Worm (Caenorhabditis elegans): ENCODE measurements around the gene ttr-57.

The ttr-57 gene

DNA sequence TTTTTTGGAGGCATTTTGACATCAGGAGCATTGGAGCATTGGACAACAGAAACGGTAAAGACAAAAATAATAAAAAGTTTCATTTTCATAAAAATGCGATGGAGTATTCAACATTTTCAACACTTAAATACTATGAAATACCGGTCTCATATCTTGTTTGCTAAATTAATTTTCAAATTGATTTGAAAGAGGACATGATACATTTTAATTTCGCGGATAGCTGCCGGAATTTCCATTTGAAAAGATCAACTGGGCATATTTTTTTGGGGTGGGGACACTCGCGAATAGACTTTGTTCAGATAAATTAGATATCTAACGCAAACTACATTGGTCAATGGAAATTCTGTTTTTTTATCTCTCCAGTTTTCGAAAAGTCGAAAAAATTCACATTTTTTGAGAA, 10.2 kb upstream of the ttr-57 start, which contains the start of gene F26F2.10:
Gene F26F2.10 (minus strand): TSS at position 101 of the 400 bp plus-strand sequence.
- no peak for TF ChIP-seq nhr-21 (tag; optimal IDR thresholded peaks at IDR 0.05)
- no peak for TF ChIP-seq fos-1 (tag; optimal IDR thresholded peaks at IDR 0.05)
- TF ChIP-seq ztf-4 (tag; optimal IDR thresholded peaks at IDR 0.05), result no peak
- TF ChIP-seq nhr-129 (tag; optimal IDR thresholded peaks at IDR 0.05), result no peak
- no peak for TF ChIP-seq zag-1 (tag; optimal IDR thresholded peaks at IDR 0.05)
- TF ChIP-seq nhr-25 (tag; optimal IDR thresholded peaks at IDR 0.05), result no peak
- no peak for TF ChIP-seq lin-11 (tag; optimal IDR thresholded peaks at IDR 0.05)
- no peak for TF ChIP-seq alr-1 (tag; optimal IDR thresholded peaks at IDR 0.05)
- TF ChIP-seq peb-1 (tag; optimal IDR thresholded peaks at IDR 0.05), result no peak
- TF ChIP-seq unc-62 (GFP tag; optimal IDR thresholded peaks at IDR 0.05), result no peak
- no peak for TF ChIP-seq aly-2 (tag; optimal IDR thresholded peaks at IDR 0.05)
- no peak for TF ChIP-seq elt-1 (tag; optimal IDR thresholded peaks at IDR 0.05)

DNA sequence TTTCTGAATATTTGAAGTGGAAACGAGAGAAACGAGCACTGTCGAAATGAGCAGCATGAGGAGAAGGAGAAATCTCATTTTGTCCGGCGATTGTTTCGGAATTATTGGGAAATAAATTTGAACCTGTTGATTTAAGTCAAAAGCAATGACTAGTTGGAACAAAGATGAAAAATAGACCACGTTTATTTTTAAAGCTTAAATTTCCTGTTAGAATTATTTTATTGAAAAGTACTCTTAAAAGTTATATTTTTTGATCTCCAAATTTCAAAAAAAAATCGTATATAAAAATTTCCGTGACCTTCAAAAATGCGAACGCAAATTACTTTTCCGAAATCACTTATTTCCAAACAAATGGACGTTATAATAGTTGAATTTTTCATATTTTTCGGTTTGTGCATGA, 9.3 kb upstream of the ttr-57 start, which contains the start of gene F26F2.11:
Gene F26F2.11 (minus strand): TSS at position 101 of the 400 bp plus-strand sequence.
- TF ChIP-seq nhr-77 (tag; optimal IDR thresholded peaks at IDR 0.05) (no peak), ama-1 (optimal IDR thresholded peaks at IDR 0.05) (no peak), crh-2 (tag; optimal IDR thresholded peaks at IDR 0.05) (no peak), Y55F3AM.14 (GFP tag; optimal IDR thresholded peaks at IDR 0.05) (no peak), C34F6.9 (tag; optimal IDR thresholded peaks at IDR 0.05) (no peak)

DNA sequence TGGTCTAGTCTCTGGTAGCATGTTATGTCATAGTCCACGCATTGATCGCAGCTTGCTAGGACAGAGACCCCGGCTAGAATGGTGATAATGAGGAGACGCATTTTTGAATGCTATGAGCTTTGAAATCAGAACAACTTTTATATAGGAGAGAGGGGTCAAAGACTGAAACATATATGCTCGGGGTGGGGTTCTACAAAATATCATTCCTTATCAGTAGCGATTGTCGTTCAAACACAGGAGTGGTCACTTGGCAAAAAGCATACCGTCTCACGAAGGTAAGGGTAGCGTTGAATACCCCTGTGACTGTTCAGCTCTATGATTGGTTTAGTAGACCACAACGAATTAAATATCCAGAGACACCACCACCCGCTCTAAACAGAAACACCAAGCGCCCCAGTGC, 7.8 kb upstream of the ttr-57 start, which contains the start of gene F46B3.1:
Gene F46B3.1 (minus strand): TSS at position 101 of the 400 bp plus-strand sequence.
- TF ChIP-seq lin-39 (tag; optimal IDR thresholded peaks at IDR 0.05) (no peak), nhr-21 (tag; optimal IDR thresholded peaks at IDR 0.05) (no peak), ZK546.5 (tag; optimal IDR thresholded peaks at IDR 0.05) (no peak), nhr-129 (tag; optimal IDR thresholded peaks at IDR 0.05) (no peak), alr-1 (tag; optimal IDR thresholded peaks at IDR 0.05) (no peak), sma-3 (GFP tag; optimal IDR thresholded peaks at IDR 0.05) (no peak), ztf-1 (GFP tag; conservative IDR thresholded peaks at IDR 0.05) (no peak), unc-55 (GFP tag; optimal IDR thresholded peaks at IDR 0.05) (no peak), egl-27 (tag; optimal IDR thresholded peaks at IDR 0.05) (no peak), lin-11 (tag; optimal IDR thresholded peaks at IDR 0.05) (no peak), ceh-16 (tag; optimal IDR thresholded peaks at IDR 0.05) (no peak), unc-62 (GFP tag; optimal IDR thresholded peaks at IDR 0.05) (no peak), fos-1 (tag; optimal IDR thresholded peaks at IDR 0.05) (no peak)

DNA sequence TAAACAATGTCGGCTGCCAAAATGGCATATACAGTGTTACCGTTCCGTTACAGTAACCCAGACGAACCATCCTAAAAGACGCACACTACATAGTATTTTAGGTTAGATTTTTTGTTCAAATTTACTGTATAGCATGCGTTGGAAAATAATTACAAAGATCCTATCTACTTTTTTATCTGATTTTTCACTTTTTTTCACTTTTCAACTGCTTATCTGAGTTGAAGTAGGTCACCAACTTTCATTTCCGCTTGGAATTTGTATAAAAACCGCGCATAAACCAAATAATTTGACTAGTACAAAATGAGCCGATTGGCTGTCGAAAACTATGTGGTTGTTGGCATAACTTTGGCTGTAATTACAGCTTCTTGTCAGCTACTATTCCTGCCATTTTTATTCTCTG, 5.1 kb upstream of the ttr-57 start, which contains the start of gene col-163:
Gene col-163 (plus strand): TSS at position 301 of the 400 bp plus-strand sequence.
- no peak for TF ChIP-seq lin-11 (tag; optimal IDR thresholded peaks at IDR 0.05)
- TF ChIP-seq C34F6.9 (tag; optimal IDR thresholded peaks at IDR 0.05), result no peak

DNA sequence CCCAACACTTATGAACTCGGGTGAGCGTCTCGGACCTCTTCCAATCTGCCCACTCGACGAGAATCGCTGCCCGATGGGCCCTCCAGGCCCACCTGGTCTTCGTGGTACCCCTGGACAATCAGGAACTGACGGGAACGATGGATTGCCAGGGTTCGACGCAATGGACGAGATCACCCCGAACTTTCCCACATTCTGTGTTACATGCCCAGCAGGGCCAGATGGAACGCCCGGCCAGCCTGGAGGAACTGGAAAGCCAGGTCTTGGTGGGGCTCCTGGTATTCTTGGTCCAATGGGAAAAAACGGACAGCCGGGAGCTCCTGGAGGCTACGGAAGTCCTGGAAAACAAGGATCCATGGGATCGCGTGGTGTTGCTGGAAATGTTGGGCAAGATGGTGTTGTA, 4.2 kb upstream of the ttr-57 start:
- TF ChIP-seq F13H6.1 (tag; optimal IDR thresholded peaks at IDR 0.05) (no peak), nhr-10 (tag; optimal IDR thresholded peaks at IDR 0.05) (no peak), nhr-6 (tag; optimal IDR thresholded peaks at IDR 0.05) (no peak), fos-1 (tag; optimal IDR thresholded peaks at IDR 0.05) (no peak), ceh-16 (tag; optimal IDR thresholded peaks at IDR 0.05) (no peak), mbf-1 (tag; optimal IDR thresholded peaks at IDR 0.05) (no peak)

DNA sequence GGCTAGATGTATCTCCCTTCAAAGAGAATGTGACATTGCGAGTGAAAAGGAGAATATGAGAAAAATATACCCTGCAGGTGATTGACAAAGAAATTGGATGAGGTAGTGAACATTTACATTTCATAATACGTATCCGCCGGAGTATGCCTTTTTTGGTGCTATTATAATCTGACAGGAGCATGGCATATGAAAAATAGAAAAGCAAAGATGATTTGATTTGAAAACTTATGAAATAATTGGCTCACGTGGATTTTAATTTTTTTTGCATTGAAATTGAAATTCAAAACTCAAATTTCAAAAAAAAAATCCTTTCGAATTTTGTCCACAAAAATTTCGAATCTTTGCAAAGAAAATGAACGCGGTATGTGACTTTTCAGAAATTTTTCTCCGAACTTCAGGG, 1.9 kb upstream of the ttr-57 start, which contains the start of gene ttr-11:
Gene ttr-11 (plus strand): TSS at position 301 of the 400 bp plus-strand sequence.
- TF ChIP-seq sem-4 (tag; optimal IDR thresholded peaks at IDR 0.05) (no peak), sma-3 (GFP tag; optimal IDR thresholded peaks at IDR 0.05) (no peak), lin-39 (tag; optimal IDR thresholded peaks at IDR 0.05) (no peak), skn-1 (tag; optimal IDR thresholded peaks at IDR 0.05) (no peak), ZK546.5 (tag; optimal IDR thresholded peaks at IDR 0.05) (no peak), nhr-77 (tag; optimal IDR thresholded peaks at IDR 0.05) (no peak)

DNA sequence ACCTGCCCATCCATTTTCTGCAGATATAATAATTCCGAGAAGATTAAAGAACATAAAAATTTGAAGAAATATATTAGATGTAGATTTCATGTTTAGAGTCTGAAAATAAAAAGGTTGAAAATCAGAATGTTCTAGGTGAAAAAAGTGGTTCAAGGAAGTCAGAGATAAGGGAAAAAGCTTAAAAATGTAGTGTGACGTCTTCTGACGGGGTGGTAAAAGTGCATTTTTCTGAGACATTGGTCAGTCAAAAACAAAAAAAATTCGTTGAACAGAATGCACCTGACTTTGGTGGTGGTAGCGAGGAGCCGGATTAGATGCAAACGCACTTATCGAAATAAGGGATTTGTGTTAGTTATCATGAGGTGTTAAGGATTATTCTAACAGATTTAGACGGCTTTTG, 1.7 kb downstream of the ttr-57 start, which contains the start of gene F46B3.23:
Gene F46B3.23 (minus strand): TSS at position 101 of the 400 bp plus-strand sequence.
- TF ChIP-seq aly-2 (tag; optimal IDR thresholded peaks at IDR 0.05) (no peak), nhr-23 (tag; optimal IDR thresholded peaks at IDR 0.05) (no peak), unc-62 (GFP tag; optimal IDR thresholded peaks at IDR 0.05) (no peak), dmd-4 (tag; optimal IDR thresholded peaks at IDR 0.05) (no peak), elt-3 (tag; optimal IDR thresholded peaks at IDR 0.05) (no peak), elt-1 (tag; optimal IDR thresholded peaks at IDR 0.05) (no peak), R02D3.7 (tag; optimal IDR thresholded peaks at IDR 0.05) (no peak), ztf-11 (tag; optimal IDR thresholded peaks at IDR 0.05) (no peak), Y55F3AM.14 (GFP tag; optimal IDR thresholded peaks at IDR 0.05) (no peak), peb-1 (tag; optimal IDR thresholded peaks at IDR 0.05) (no peak), mab-5 (tag; optimal IDR thresholded peaks at IDR 0.05) (no peak), zag-1 (tag; optimal IDR thresholded peaks at IDR 0.05) (no peak), snpc-4 (tag; optimal IDR thresholded peaks at IDR 0.05) (no peak), mbf-1 (tag; optimal IDR thresholded peaks at IDR 0.05) (no peak), lin-13 (GFP tag; optimal IDR thresholded peaks at IDR 0.05) (no peak)
